Fruit fly (Drosophila melanogaster) Kc167 (cell line): ENCODE data around the gene CG31104.

Experiments
- Myc ChIP-seq: fragments of >200 bp; optimal IDR thresholded peaks from 2 replicates; lab custom pipeline; 2017; ENCODE audit warnings: missing external identifiers
- h ChIP-seq: fragments of >200 bp; optimal IDR thresholded peaks from 3 replicates; lab custom pipeline; 2018; ENCODE audit warnings: missing external identifiers
- insv ChIP-seq: fragments of >200 bp; optimal IDR thresholded peaks from 3 replicates; lab custom pipeline; 2018; ENCODE audit warnings: missing external identifiers
- psq ChIP-seq: fragments of >200 bp; optimal IDR thresholded peaks from 2 replicates; lab custom pipeline; 2017; ENCODE audit warnings: missing external identifiers
- ttk ChIP-seq: sonication (Bioruptor generic); optimal IDR thresholded peaks from 2 replicates; lab custom pipeline; 2017; ENCODE audit warnings: missing external identifiers

- TF ChIP-seq insv: no peak
- TF ChIP-seq psq (lab: Kevin White, UChicago): no peak
- no peak for TF ChIP-seq h (lab: Kevin White, UChicago)
- no peak for TF ChIP-seq Myc (lab: Kevin White, UChicago)
- no peak for TF ChIP-seq ttk
Measured at dm6 chr3R:25292864-25293284, 7.6 kb downstream of the CG31104 start, which contains the start of gene CG31098.
